Worm (Caenorhabditis elegans) whole organism, L2 larva: ENCODE results near the gene coh-4.

ENCODE experiments used
- R02D3.7 ChIP-seq: fragments of 150-350 bp; optimal IDR thresholded peaks from 2 replicates; lab custom pipeline; 2014; ENCODE audit warnings: missing biosample characterization, missing genetic modification characterization
- ZK546.5 ChIP-seq: sonication (generic microtip); optimal IDR thresholded peaks from 2 replicates; lab custom pipeline; 2017; ENCODE audit warnings: missing biosample characterization, missing genetic modification characterization
- blmp-1 ChIP-seq: sonication (generic microtip); optimal IDR thresholded peaks from 2 replicates; lab custom pipeline; 2017; ENCODE audit warnings: missing genetic modification characterization, mild to moderate bottlenecking, missing compliant biosample characterization, antibody characterized with exemption, moderate library complexity; ENCODE audit not compliant: insufficient read depth
- elt-3 ChIP-seq: sonication (generic microtip); optimal IDR thresholded peaks from 2 replicates; lab custom pipeline; 2017; ENCODE audit warnings: missing biosample characterization, missing genetic modification characterization
- lin-13 ChIP-seq: fragments of 150-350 bp; optimal IDR thresholded peaks from 2 replicates; lab custom pipeline; 2014; ENCODE audit warnings: missing biosample characterization, missing genetic modification reagents, missing genetic modification characterization
- lin-39 ChIP-seq: fragments of 150-350 bp; optimal IDR thresholded peaks from 2 replicates; lab custom pipeline; 2014; ENCODE audit warnings: missing biosample characterization, missing genetic modification reagents, missing genetic modification characterization
- lsy-2 ChIP-seq, 2 experiments: fragments of 150-350 bp in 1 of 2; sonication (generic microtip) in 1 of 2; optimal IDR thresholded peaks; 2 replicates each; lab custom pipeline; 2014 to 2017; ENCODE audit warnings: missing biosample characterization in 2 of 2, missing genetic modification characterization in 2 of 2
- nhr-11 ChIP-seq: fragments of 150-350 bp; optimal IDR thresholded peaks from 2 replicates; lab custom pipeline; 2014; ENCODE audit warnings: missing biosample characterization, missing genetic modification characterization
- nhr-25 ChIP-seq: fragments of 150-350 bp; sonication (generic microtip); optimal IDR thresholded peaks from 3 replicates; lab custom pipeline; 2014; ENCODE audit warnings: missing biosample characterization, missing genetic modification characterization
- skn-1 ChIP-seq: sonication (generic microtip); optimal IDR thresholded peaks from 2 replicates; lab custom pipeline; 2017; ENCODE audit warnings: missing biosample characterization, missing genetic modification characterization
- snpc-4 ChIP-seq: fragments of 150-350 bp; optimal IDR thresholded peaks from 2 replicates; lab custom pipeline; 2014; ENCODE audit warnings: missing biosample characterization, missing genetic modification characterization
- unc-62 ChIP-seq: fragments of 150-350 bp; optimal IDR thresholded peaks from 2 replicates; lab custom pipeline; 2014; ENCODE audit warnings: missing biosample characterization, missing genetic modification reagents, missing genetic modification characterization
- zag-1 ChIP-seq: fragments of 150-350 bp; optimal IDR thresholded peaks from 2 replicates; lab custom pipeline; 2014; ENCODE audit warnings: missing biosample characterization, missing genetic modification characterization

DNA sequence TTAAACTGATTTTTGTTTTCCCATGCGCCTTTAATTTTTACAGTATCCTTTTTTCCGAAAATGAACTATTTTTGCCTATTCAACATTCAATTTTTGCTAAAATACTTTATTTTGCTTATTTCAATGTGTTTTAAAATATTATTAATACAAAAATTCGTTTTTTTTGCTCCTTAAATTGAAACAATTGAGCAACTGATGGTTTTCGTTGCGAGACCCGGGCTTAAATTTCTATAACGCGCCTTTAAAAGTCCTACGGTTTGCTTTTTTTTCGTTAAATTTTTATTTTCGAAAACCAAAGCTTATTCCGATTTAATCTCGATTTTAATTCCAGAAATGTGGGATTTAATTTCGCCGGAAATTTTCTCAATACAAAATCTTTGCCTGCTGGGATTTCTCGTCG lies 19.8 kb upstream of the coh-4 start, which contains the start of gene algn-5:
- TF ChIP-seq elt-3 (tag; lab: Kevin White, UChicago): no peak
- no peak for TF ChIP-seq zag-1 (tag; lab: Kevin White, UChicago)
- TF ChIP-seq ZK546.5 (tag; lab: Kevin White, UChicago): no peak
- no peak for TF ChIP-seq snpc-4 (tag; lab: Kevin White, UChicago)
- TF ChIP-seq skn-1 (tag; lab: Kevin White, UChicago): no peak
- no peak for TF ChIP-seq blmp-1 (tag; lab: Kevin White, UChicago)
- TF ChIP-seq lsy-2 (tag; optimal IDR thresholded peaks at IDR 0.05; lab: Kevin White, UChicago): no peak
- no peak for TF ChIP-seq lin-39 (tag; lab: Kevin White, UChicago)
- no peak for TF ChIP-seq lin-13 (GFP tag; lab: Kevin White, UChicago)
- TF ChIP-seq nhr-11 (tag; lab: Kevin White, UChicago): no peak
- TF ChIP-seq nhr-25 (tag; lab: Kevin White, UChicago): no peak
- TF ChIP-seq unc-62 (GFP tag; lab: Kevin White, UChicago): no peak
- TF ChIP-seq R02D3.7 (tag; lab: Kevin White, UChicago): no peak
